Worm (Caenorhabditis elegans) whole organism, L2 larva: Measurements from ENCODE around the gene xrn-2.

Experiments used
- F13H6.1 ChIP-seq: sonication (generic microtip); optimal IDR thresholded peaks from 2 replicates; lab custom pipeline; 2016; ENCODE audit warnings: missing genetic modification characterization, missing compliant biosample characterization
- R02D3.7 ChIP-seq: fragments of 150-350 bp; optimal IDR thresholded peaks from 2 replicates; lab custom pipeline; 2014; ENCODE audit warnings: missing biosample characterization, missing genetic modification characterization
- Y55F3AM.14 ChIP-seq: fragments of 200-800 bp; sonication (Bioruptor generic); optimal IDR thresholded peaks from 2 replicates; lab custom pipeline; 2018; ENCODE audit warnings: mild to moderate bottlenecking, missing genetic modification characterization, missing compliant biosample characterization
- ZK546.5 ChIP-seq: sonication (generic microtip); optimal IDR thresholded peaks from 2 replicates; lab custom pipeline; 2017; ENCODE audit warnings: missing biosample characterization, missing genetic modification characterization
- alr-1 ChIP-seq: fragments of 150-350 bp; optimal IDR thresholded peaks from 2 replicates; lab custom pipeline; 2014; ENCODE audit warnings: missing biosample characterization, missing genetic modification characterization
- aly-2 ChIP-seq: fragments of 150-350 bp; optimal IDR thresholded peaks from 2 replicates; lab custom pipeline; 2014; ENCODE audit warnings: missing biosample characterization, missing genetic modification characterization
- ama-1 ChIP-seq: fragments of 150-350 bp; optimal IDR thresholded peaks from 2 replicates; lab custom pipeline; 2018; ENCODE audit warnings: inconsistent platforms
- blmp-1 ChIP-seq: sonication (generic microtip); optimal IDR thresholded peaks from 2 replicates; lab custom pipeline; 2017; ENCODE audit warnings: missing genetic modification characterization, mild to moderate bottlenecking, missing compliant biosample characterization, antibody characterized with exemption, moderate library complexity; ENCODE audit not compliant: insufficient read depth
- ceh-16 ChIP-seq: fragments of 150-350 bp; optimal IDR thresholded peaks from 2 replicates; lab custom pipeline; 2014; ENCODE audit warnings: missing biosample characterization, missing genetic modification characterization
- crh-2 ChIP-seq: sonication (generic microtip); optimal IDR thresholded peaks from 2 replicates; lab custom pipeline; 2017; ENCODE audit warnings: missing biosample characterization, missing genetic modification characterization
- dmd-4 ChIP-seq: sonication (generic microtip); optimal IDR thresholded peaks from 2 replicates; lab custom pipeline; 2017; ENCODE audit warnings: missing biosample characterization, missing genetic modification characterization
- egl-27 ChIP-seq: sonication (generic microtip); optimal IDR thresholded peaks from 3 replicates; lab custom pipeline; 2017; ENCODE audit warnings: missing biosample characterization, missing genetic modification reagents, missing genetic modification characterization
- elt-1 ChIP-seq: fragments of 150-350 bp; optimal IDR thresholded peaks from 2 replicates; lab custom pipeline; 2014; ENCODE audit warnings: missing biosample characterization, missing genetic modification characterization
- elt-3 ChIP-seq: sonication (generic microtip); optimal IDR thresholded peaks from 2 replicates; lab custom pipeline; 2017; ENCODE audit warnings: missing biosample characterization, missing genetic modification characterization
- gmeb-1 ChIP-seq: fragments of 150-350 bp; optimal IDR thresholded peaks from 2 replicates; lab custom pipeline; 2014; ENCODE audit warnings: missing biosample characterization, missing genetic modification characterization
- lin-11 ChIP-seq: fragments of 150-350 bp; sonication (generic microtip); optimal IDR thresholded peaks from 2 replicates; lab custom pipeline; 2014; ENCODE audit warnings: missing biosample characterization, missing genetic modification characterization, inconsistent platforms, mixed read lengths
- lin-13 ChIP-seq: fragments of 150-350 bp; optimal IDR thresholded peaks from 2 replicates; lab custom pipeline; 2014; ENCODE audit warnings: missing biosample characterization, missing genetic modification reagents, missing genetic modification characterization
- lin-39 ChIP-seq: fragments of 150-350 bp; optimal IDR thresholded peaks from 2 replicates; lab custom pipeline; 2014; ENCODE audit warnings: missing biosample characterization, missing genetic modification reagents, missing genetic modification characterization
- lsy-2 ChIP-seq, 2 experiments: fragments of 150-350 bp in 1 of 2; sonication (generic microtip) in 1 of 2; optimal IDR thresholded peaks; 2 replicates each; lab custom pipeline; 2014 to 2017; ENCODE audit warnings: missing biosample characterization in 2 of 2, missing genetic modification characterization in 2 of 2
- mbf-1 ChIP-seq: sonication (generic microtip); optimal IDR thresholded peaks from 2 replicates; lab custom pipeline; 2017; ENCODE audit warnings: missing biosample characterization, missing genetic modification characterization
- mdl-1 ChIP-seq, 2 experiments: fragments of 150-350 bp in 1 of 2; sonication (generic microtip) in 1 of 2; optimal IDR thresholded peaks; 2 replicates each; lab custom pipeline; 2017; ENCODE audit warnings: missing biosample characterization in 2 of 2, missing genetic modification characterization in 2 of 2
- nhr-10 ChIP-seq: sonication (generic microtip); optimal IDR thresholded peaks from 2 replicates; lab custom pipeline; 2017; ENCODE audit warnings: missing biosample characterization, missing genetic modification characterization
- nhr-11 ChIP-seq: fragments of 150-350 bp; optimal IDR thresholded peaks from 2 replicates; lab custom pipeline; 2014; ENCODE audit warnings: missing biosample characterization, missing genetic modification characterization
- nhr-12 ChIP-seq: fragments of 150-350 bp; optimal IDR thresholded peaks from 2 replicates; lab custom pipeline; 2014; ENCODE audit warnings: missing biosample characterization, missing genetic modification characterization
- nhr-129 ChIP-seq: fragments of 150-350 bp; optimal IDR thresholded peaks from 2 replicates; lab custom pipeline; 2014; ENCODE audit warnings: missing biosample characterization, missing genetic modification characterization
- nhr-21 ChIP-seq: fragments of 150-350 bp; optimal IDR thresholded peaks from 2 replicates; lab custom pipeline; 2014; ENCODE audit warnings: missing biosample characterization, missing genetic modification characterization
- nhr-23 ChIP-seq: fragments of 150-350 bp; optimal IDR thresholded peaks from 2 replicates; lab custom pipeline; 2014; ENCODE audit warnings: missing biosample characterization, missing genetic modification reagents, missing genetic modification characterization
- nhr-237 ChIP-seq: fragments of 150-350 bp; optimal IDR thresholded peaks from 2 replicates; lab custom pipeline; 2014; ENCODE audit warnings: missing biosample characterization, missing genetic modification characterization
- nhr-6 ChIP-seq: fragments of 150-350 bp; optimal IDR thresholded peaks from 2 replicates; lab custom pipeline; 2014; ENCODE audit warnings: missing biosample characterization, missing genetic modification characterization
- peb-1 ChIP-seq: fragments of 150-350 bp; optimal IDR thresholded peaks from 2 replicates; lab custom pipeline; 2014; ENCODE audit warnings: missing biosample characterization, missing genetic modification characterization
- sem-4 ChIP-seq: fragments of 150-350 bp; optimal IDR thresholded peaks from 2 replicates; lab custom pipeline; 2014; ENCODE audit warnings: missing biosample characterization, missing genetic modification reagents, missing genetic modification characterization
- skn-1 ChIP-seq: sonication (generic microtip); optimal IDR thresholded peaks from 2 replicates; lab custom pipeline; 2017; ENCODE audit warnings: missing biosample characterization, missing genetic modification characterization
- sma-3 ChIP-seq: sonication (generic microtip); optimal IDR thresholded peaks from 2 replicates; lab custom pipeline; 2016; ENCODE audit warnings: missing genetic modification reagents, missing genetic modification characterization, missing compliant biosample characterization
- sma-9 ChIP-seq, 2 experiments: fragments of 150-350 bp in 1 of 2; sonication (generic microtip) in 1 of 2; optimal IDR thresholded peaks; 2 replicates each; lab custom pipeline; 2014 to 2016; ENCODE audit warnings: missing genetic modification characterization in 2 of 2, mild to moderate bottlenecking in 1 of 2, missing biosample characterization in 1 of 2, missing compliant biosample characterization in 1 of 2, missing genetic modification reagents in 1 of 2, moderate library complexity in 1 of 2
- snpc-4 ChIP-seq: fragments of 150-350 bp; optimal IDR thresholded peaks from 2 replicates; lab custom pipeline; 2014; ENCODE audit warnings: missing biosample characterization, missing genetic modification characterization
- unc-39 ChIP-seq: fragments of 150-350 bp; optimal IDR thresholded peaks from 2 replicates; lab custom pipeline; 2014; ENCODE audit warnings: missing biosample characterization, missing genetic modification characterization
- unc-55 ChIP-seq: fragments of 150-350 bp; sonication (generic microtip); optimal IDR thresholded peaks from 3 replicates; lab custom pipeline; 2014; ENCODE audit warnings: missing biosample characterization, missing genetic modification reagents, missing genetic modification characterization
- unc-62 ChIP-seq: fragments of 150-350 bp; optimal IDR thresholded peaks from 2 replicates; lab custom pipeline; 2014; ENCODE audit warnings: missing biosample characterization, missing genetic modification reagents, missing genetic modification characterization
- zag-1 ChIP-seq: fragments of 150-350 bp; optimal IDR thresholded peaks from 2 replicates; lab custom pipeline; 2014; ENCODE audit warnings: missing biosample characterization, missing genetic modification characterization
- ztf-1 ChIP-seq: fragments of 200-800 bp; sonication (Bioruptor generic); conservative IDR thresholded peaks from 2 replicates; pipeline ENCODE4 v1.3.6; 2022; ENCODE audit warnings: missing genetic modification characterization, missing compliant biosample characterization
- ztf-4 ChIP-seq: fragments of 150-350 bp; optimal IDR thresholded peaks from 2 replicates; lab custom pipeline; 2014; ENCODE audit warnings: missing biosample characterization, missing genetic modification characterization

xrn-2 gene

ce11 chrII:14136302-14136701 is 19.3 kb upstream of the xrn-2 start:
- no peak for TF ChIP-seq unc-55 (GFP tag; lab: Kevin White, UChicago)
- no peak for TF ChIP-seq elt-1 (tag; lab: Kevin White, UChicago)

DNA sequence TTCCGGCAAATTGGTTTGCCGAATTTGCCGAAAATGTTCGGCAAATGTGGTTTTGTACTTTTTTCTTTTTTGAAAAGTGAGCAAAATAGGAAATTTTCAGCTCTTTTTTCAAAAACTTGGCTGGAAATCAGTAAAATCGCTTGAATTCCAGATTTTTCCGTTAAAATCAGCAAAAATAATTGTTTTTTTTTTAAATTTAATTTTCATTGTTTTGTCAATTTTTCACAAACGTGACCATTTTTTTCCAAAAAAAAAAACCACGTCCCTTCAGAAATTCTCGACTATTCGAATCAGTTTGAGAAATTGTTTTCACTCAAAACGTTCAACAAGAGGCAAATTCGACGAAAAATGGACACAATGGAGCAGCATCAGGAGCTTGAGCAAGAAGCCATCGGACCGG is 18.0 kb upstream of the xrn-2 start, which contains the start of gene K09E4.1:
Gene K09E4.1 (plus strand): TSS at position 301 of the 400 bp plus-strand sequence.
- TF ChIP-seq nhr-237, result no peak
- TF ChIP-seq R02D3.7 (tag; lab: Kevin White, UChicago), result no peak
- TF ChIP-seq ztf-1 (GFP tag; lab: Robert Waterston, UW), result no peak
- no peak for TF ChIP-seq skn-1

- TF ChIP-seq crh-2 (tag; lab: Kevin White, UChicago) (no peak), elt-3 (no peak), sem-4 (no peak), ztf-4 (tag; lab: Kevin White, UChicago) (no peak), skn-1 (no peak), alr-1 (tag; lab: Kevin White, UChicago) (no peak), nhr-12 (tag; lab: Kevin White, UChicago) (no peak), lin-13 (no peak), nhr-23 (tag; lab: Kevin White, UChicago) (no peak), lsy-2 (tag; optimal IDR thresholded peaks at IDR 0.05; lab: Kevin White, UChicago) (no peak), gmeb-1 (tag; lab: Kevin White, UChicago) (no peak), egl-27 (tag; lab: Kevin White, UChicago) (no peak), nhr-6 (tag; lab: Kevin White, UChicago) (no peak), nhr-237 (no peak), aly-2 (tag; lab: Kevin White, UChicago) (no peak), ztf-1 (GFP tag; lab: Robert Waterston, UW) (no peak), lin-39 (no peak), ceh-16 (no peak), snpc-4 (tag; lab: Kevin White, UChicago) (no peak), nhr-11 (no peak)
Observed at ce11 chrII:14138849-14139419, 16.6 kb upstream of the xrn-2 start.

ce11 chrII:14142098-14142554 is 13.4 kb upstream of the xrn-2 start, which contains the start of gene cacn-1:
Gene cacn-1, minus strand, starts transcription at chrII:14142148.
- peak; percentile 35 for TF ChIP-seq gmeb-1 (tag; lab: Kevin White, UChicago)
- peak; percentile 65 for TF ChIP-seq sma-3
- TF ChIP-seq lsy-2 (tag; optimal IDR thresholded peaks at IDR 0.05; lab: Kevin White, UChicago), result peak; percentile 27 to 64
- peak; percentile 2 for TF ChIP-seq nhr-129 (tag; lab: Kevin White, UChicago)
- peak; percentile 24 for TF ChIP-seq F13H6.1
- TF ChIP-seq lin-13, result peak; percentile 3
- TF ChIP-seq unc-55 (GFP tag; lab: Kevin White, UChicago), result peak; percentile 42
- TF ChIP-seq crh-2 (tag; lab: Kevin White, UChicago), result peak; percentile 25

- TF ChIP-seq zag-1 (tag; lab: Kevin White, UChicago), result no peak
- TF ChIP-seq nhr-23 (tag; lab: Kevin White, UChicago), result no peak
- peak; percentile 63 to 83 for TF ChIP-seq lsy-2 (tag; optimal IDR thresholded peaks at IDR 0.05; lab: Kevin White, UChicago)
- TF ChIP-seq nhr-11, result no peak
- peak; percentile 34 for TF ChIP-seq crh-2 (tag; lab: Kevin White, UChicago)
- peak; percentile 58 for TF ChIP-seq nhr-129 (tag; lab: Kevin White, UChicago)
- TF ChIP-seq dmd-4 (tag; lab: Kevin White, UChicago), result no peak
- peak; percentile 70 for TF ChIP-seq unc-55 (GFP tag; lab: Kevin White, UChicago)
- TF ChIP-seq nhr-10 (tag; lab: Kevin White, UChicago), result no peak
- TF ChIP-seq mdl-1 (tag; optimal IDR thresholded peaks at IDR 0.05; lab: Kevin White, UChicago), result no peak
- no peak for TF ChIP-seq lin-39
- no peak for TF ChIP-seq elt-3
- peak; percentile 69 for TF ChIP-seq F13H6.1
- no peak for TF ChIP-seq sem-4
- peak; percentile 77 for TF ChIP-seq sma-9 (GFP tag; optimal IDR thresholded peaks at IDR 0.05; lab: Kevin White, UChicago)
- no peak for TF ChIP-seq sma-9 (tag; optimal IDR thresholded peaks at IDR 0.05; lab: Kevin White, UChicago)
- no peak for TF ChIP-seq lin-11 (tag; lab: Kevin White, UChicago)
- TF ChIP-seq ZK546.5 (tag; lab: Kevin White, UChicago), result no peak
- TF ChIP-seq alr-1 (tag; lab: Kevin White, UChicago), result no peak
- no peak for TF ChIP-seq snpc-4 (tag; lab: Kevin White, UChicago)
- peak; percentile 69 for TF ChIP-seq gmeb-1 (tag; lab: Kevin White, UChicago)
- no peak for TF ChIP-seq blmp-1 (tag; lab: Kevin White, UChicago)
- TF ChIP-seq ztf-4 (tag; lab: Kevin White, UChicago), result no peak
- TF ChIP-seq sma-3, result peak; percentile 87
- no peak for TF ChIP-seq peb-1 (tag; lab: Kevin White, UChicago)
- no peak for TF ChIP-seq unc-39 (tag; lab: Kevin White, UChicago)
- peak; percentile 8 for TF ChIP-seq nhr-21 (tag; lab: Kevin White, UChicago)
- TF ChIP-seq Y55F3AM.14, result peak; percentile 61
- TF ChIP-seq R02D3.7 (tag; lab: Kevin White, UChicago), result no peak
- TF ChIP-seq ama-1 (lab: Kevin White, UChicago), result no peak
- no peak for TF ChIP-seq unc-62 (GFP tag; lab: Kevin White, UChicago)
- no peak for TF ChIP-seq mbf-1 (tag; lab: Kevin White, UChicago)
- no peak for TF ChIP-seq aly-2 (tag; lab: Kevin White, UChicago)
- no peak for TF ChIP-seq elt-1 (tag; lab: Kevin White, UChicago)
Observed at ce11 chrII:14143838-14144268, 11.7 kb upstream of the xrn-2 start, which contains the start of gene W03H9.2. Gene W03H9.2, minus strand, starts transcription at chrII:14143869.
